Worm (Caenorhabditis elegans) whole organism, late embryonic: ENCODE data around the gene C29F7.1.

Experiments used
- K02D7.2 ChIP-seq: sonication (generic microtip); optimal IDR thresholded peaks from 2 replicates; lab custom pipeline; 2017; ENCODE audit warnings: mild to moderate bottlenecking, missing genetic modification characterization, missing compliant biosample characterization
- K09A11.1 ChIP-seq: sonication (generic microtip); optimal IDR thresholded peaks from 2 replicates; lab custom pipeline; 2017; ENCODE audit warnings: antibody characterized with exemption, mild to moderate bottlenecking, missing genetic modification characterization, missing compliant biosample characterization; ENCODE audit not compliant: insufficient read depth
- T23F11.4 ChIP-seq: fragments of 200-800 bp; sonication (Bioruptor generic); optimal IDR thresholded peaks from 2 replicates; lab custom pipeline; 2018; ENCODE audit warnings: mild to moderate bottlenecking, missing genetic modification characterization, missing compliant biosample characterization
- ahr-1 ChIP-seq: sonication (generic microtip); optimal IDR thresholded peaks from 2 replicates; lab custom pipeline; 2016; ENCODE audit warnings: missing genetic modification characterization, missing compliant biosample characterization
- ceh-18 ChIP-seq: sonication (generic microtip); optimal IDR thresholded peaks from 2 replicates; lab custom pipeline; 2016; ENCODE audit warnings: missing genetic modification characterization, missing compliant biosample characterization
- ceh-31 ChIP-seq: sonication (generic microtip); optimal IDR thresholded peaks from 2 replicates; lab custom pipeline; 2016; ENCODE audit warnings: missing genetic modification characterization, missing compliant biosample characterization
- ceh-45 ChIP-seq: fragments of 200-800 bp; sonication (Bioruptor generic); IDR thresholded peaks from 2 replicates; pipeline ENCODE4 v1.3.6; 2022; ENCODE audit warnings: missing genetic modification reagents, missing genetic modification characterization, missing compliant biosample characterization
- fkh-10 ChIP-seq: fragments of 150-350 bp; optimal IDR thresholded peaks from 2 replicates; lab custom pipeline; 2014; ENCODE audit warnings: missing biosample characterization, missing genetic modification reagents, missing genetic modification characterization
- gmeb-2 ChIP-seq: sonication (generic microtip); optimal IDR thresholded peaks from 2 replicates; lab custom pipeline; 2016; ENCODE audit warnings: missing genetic modification characterization, inconsistent platforms, missing compliant biosample characterization
- hlh-13 ChIP-seq: fragments of 200-800 bp; sonication (Bioruptor generic); optimal IDR thresholded peaks from 2 replicates; lab custom pipeline; 2018; ENCODE audit warnings: mild to moderate bottlenecking, missing genetic modification characterization, missing compliant biosample characterization
- odd-2 ChIP-seq: sonication (generic microtip); optimal IDR thresholded peaks from 2 replicates; lab custom pipeline; 2017; ENCODE audit warnings: antibody characterized with exemption, mild to moderate bottlenecking, missing genetic modification characterization, missing compliant biosample characterization
- pat-9 ChIP-seq: fragments of 200-800 bp; sonication (Bioruptor generic); optimal IDR thresholded peaks from 2 replicates; lab custom pipeline; 2018; ENCODE audit warnings: mild to moderate bottlenecking, missing genetic modification characterization, moderate library complexity, missing compliant biosample characterization
- pros-1 ChIP-seq: fragments of 150-350 bp; optimal IDR thresholded peaks from 2 replicates; lab custom pipeline; 2014; ENCODE audit warnings: missing biosample characterization, missing genetic modification reagents, missing genetic modification characterization
- sdc-2 ChIP-seq: sonication (generic microtip); optimal IDR thresholded peaks from 2 replicates; lab custom pipeline; 2016; ENCODE audit warnings: missing genotype, missing genetic modification characterization, missing compliant biosample characterization
- syd-9 ChIP-seq: sonication (generic microtip); optimal IDR thresholded peaks from 2 replicates; lab custom pipeline; 2016; ENCODE audit warnings: mild to moderate bottlenecking, missing genetic modification characterization, moderate library complexity, missing compliant biosample characterization

Gene C29F7.1

DNA sequence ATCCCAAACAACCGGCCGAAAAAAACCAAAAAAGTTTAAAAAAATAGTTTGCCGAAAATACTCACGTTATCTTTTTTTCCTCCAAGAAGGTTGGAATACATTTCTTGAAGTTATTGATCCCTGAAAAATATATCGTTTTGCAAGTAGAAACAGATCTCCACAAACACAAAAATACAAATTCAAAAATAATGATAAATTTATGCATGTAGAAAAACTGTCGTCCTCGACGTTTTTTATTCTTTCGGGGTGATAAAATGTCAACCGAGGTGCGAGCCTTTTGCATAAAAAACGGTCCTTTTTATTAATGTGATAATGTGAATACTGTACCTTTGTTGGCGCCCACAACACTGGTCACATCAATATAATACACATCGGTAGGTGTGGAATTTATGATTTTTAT, 54.1 kb downstream of the C29F7.1 start, which contains the start of gene F02D10.2:
TSS of gene F02D10.2 (minus strand) at position 101 of the 400 bp plus-strand sequence.
- TF ChIP-seq ceh-45 (GFP tag; lab: Robert Waterston, UW) (no peak), hlh-13 (GFP tag; lab: Kevin White, UChicago) (no peak), ahr-1 (tag; lab: Kevin White, UChicago) (no peak), ceh-31 (tag; lab: Kevin White, UChicago) (no peak), syd-9 (no peak), pros-1 (tag; lab: Kevin White, UChicago) (no peak), pat-9 (tag; lab: Kevin White, UChicago) (no peak), sdc-2 (no peak), odd-2 (tag; lab: Kevin White, UChicago) (no peak), fkh-10 (GFP tag; lab: Kevin White, UChicago) (no peak), ceh-18 (no peak), T23F11.4 (no peak), gmeb-2 (tag; lab: Kevin White, UChicago) (no peak), K09A11.1 (tag; lab: Kevin White, UChicago) (no peak), K02D7.2 (tag; lab: Kevin White, UChicago) (no peak)
